Fruit fly (Drosophila melanogaster) Kc167 (cell line): ENCODE results near the gene CG8097.

Source experiments
- Myc ChIP-seq: fragments of >200 bp; optimal IDR thresholded peaks from 2 replicates; lab custom pipeline; 2017; ENCODE audit warnings: missing external identifiers
- Sin3A ChIP-seq: fragments of >200 bp; optimal IDR thresholded peaks from 2 replicates; lab custom pipeline; 2018; ENCODE audit warnings: missing external identifiers
- h ChIP-seq: fragments of >200 bp; optimal IDR thresholded peaks from 3 replicates; lab custom pipeline; 2018; ENCODE audit warnings: missing external identifiers
- insv ChIP-seq: fragments of >200 bp; optimal IDR thresholded peaks from 3 replicates; lab custom pipeline; 2018; ENCODE audit warnings: missing external identifiers
- psq ChIP-seq: fragments of >200 bp; optimal IDR thresholded peaks from 2 replicates; lab custom pipeline; 2017; ENCODE audit warnings: missing external identifiers
- ttk ChIP-seq: sonication (Bioruptor generic); optimal IDR thresholded peaks from 2 replicates; lab custom pipeline; 2017; ENCODE audit warnings: missing external identifiers

The CG8097 gene

DNA sequence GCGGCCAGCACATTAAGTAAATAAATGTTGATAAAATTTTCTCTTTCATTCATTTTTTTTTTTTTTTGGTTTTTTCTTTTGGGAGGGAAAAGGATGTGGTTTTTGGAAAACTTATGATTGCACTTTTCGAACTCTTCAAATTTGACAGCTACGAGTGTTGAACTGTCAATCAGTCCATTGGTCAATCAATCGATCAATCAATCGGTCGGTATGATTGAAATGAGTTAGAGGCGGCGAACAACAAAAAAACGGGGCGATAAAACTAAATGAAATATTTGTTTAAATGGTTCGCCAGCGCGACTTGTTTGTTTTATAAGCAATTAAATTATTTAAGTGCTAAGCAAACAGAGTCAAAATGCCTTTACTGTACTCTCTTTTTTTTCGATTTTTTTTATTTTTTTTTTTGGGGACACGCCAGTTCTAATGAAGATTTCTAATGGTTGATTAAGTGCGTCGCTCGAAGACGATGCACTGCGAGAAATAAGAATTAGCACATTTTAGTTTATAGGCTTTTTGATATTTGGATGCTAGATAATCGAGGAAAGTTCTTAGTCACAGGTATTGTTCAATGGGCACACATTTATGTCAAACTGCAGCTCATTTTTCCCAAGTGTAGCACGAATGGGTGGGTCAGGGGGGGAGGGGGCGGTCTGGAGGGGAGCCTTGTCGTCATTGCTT, 36.1 kb downstream of the CG8097 start:
- TF ChIP-seq h (lab: Kevin White, UChicago): no peak
- no peak for TF ChIP-seq Myc (lab: Kevin White, UChicago)
- no peak for TF ChIP-seq psq (lab: Kevin White, UChicago)
- no peak for TF ChIP-seq ttk (lab: Kevin White, UChicago)
- TF ChIP-seq insv: no peak
- no peak for TF ChIP-seq Sin3A (lab: Kevin White, UChicago)

DNA sequence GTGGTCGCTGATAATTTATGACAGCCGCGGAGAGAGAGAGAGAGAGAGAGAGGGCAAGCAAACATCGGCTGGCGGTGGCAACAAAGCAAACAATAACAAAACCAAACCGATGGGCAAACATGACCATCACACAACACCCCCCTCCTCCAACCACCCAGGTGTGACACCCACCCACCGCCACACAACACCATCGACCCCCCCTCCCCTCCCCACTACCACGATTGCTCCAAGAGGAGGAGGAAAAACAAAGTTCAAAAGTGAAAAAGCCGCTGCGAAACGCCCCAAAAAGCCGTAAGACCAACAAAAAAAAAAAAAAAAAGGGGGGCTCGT, 36.6 kb downstream of the CG8097 start:
- TF ChIP-seq Myc (lab: Kevin White, UChicago) (no peak), ttk (lab: Kevin White, UChicago) (no peak), Sin3A (lab: Kevin White, UChicago) (no peak), psq (lab: Kevin White, UChicago) (no peak), h (lab: Kevin White, UChicago) (no peak), insv (no peak)

DNA sequence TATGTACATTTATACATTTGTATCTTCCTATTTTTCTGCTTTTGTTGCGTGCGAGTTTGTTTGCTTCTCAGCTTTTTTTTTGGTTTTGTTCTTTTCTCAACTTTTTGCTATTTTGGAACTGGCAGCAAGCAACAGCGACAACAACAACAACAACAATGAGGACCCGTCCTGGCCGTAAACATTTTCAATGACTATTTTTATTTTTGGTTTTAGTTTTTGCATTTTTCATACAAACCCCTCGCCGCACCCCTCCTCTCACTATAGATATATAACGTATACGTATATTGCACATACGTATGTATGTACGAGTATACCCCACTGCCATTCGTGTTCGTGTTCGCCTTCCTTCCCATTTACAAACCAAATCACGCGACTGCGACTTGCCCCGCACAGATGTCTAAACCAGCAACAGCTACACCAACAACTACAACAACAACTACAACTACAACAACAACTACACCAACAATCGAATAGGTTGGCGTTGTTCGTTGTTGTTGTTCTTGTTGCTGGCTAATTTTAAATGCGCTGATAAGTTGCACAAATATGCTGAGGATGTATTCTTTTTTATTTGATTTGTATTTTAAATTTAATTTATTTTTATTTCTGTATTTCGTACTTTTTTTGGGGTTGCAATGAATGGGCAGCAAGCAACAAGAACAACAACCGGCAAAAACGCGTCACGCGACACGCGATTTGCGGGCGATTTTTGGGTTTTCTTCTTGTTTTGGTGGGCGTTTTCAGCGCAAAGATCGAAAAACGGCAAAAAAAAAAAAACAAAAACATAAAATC, 37.7 kb downstream of the CG8097 start:
- TF ChIP-seq insv (no peak), psq (lab: Kevin White, UChicago) (no peak), Myc (lab: Kevin White, UChicago) (no peak), Sin3A (lab: Kevin White, UChicago) (no peak), h (lab: Kevin White, UChicago) (no peak), ttk (lab: Kevin White, UChicago) (no peak)

DNA sequence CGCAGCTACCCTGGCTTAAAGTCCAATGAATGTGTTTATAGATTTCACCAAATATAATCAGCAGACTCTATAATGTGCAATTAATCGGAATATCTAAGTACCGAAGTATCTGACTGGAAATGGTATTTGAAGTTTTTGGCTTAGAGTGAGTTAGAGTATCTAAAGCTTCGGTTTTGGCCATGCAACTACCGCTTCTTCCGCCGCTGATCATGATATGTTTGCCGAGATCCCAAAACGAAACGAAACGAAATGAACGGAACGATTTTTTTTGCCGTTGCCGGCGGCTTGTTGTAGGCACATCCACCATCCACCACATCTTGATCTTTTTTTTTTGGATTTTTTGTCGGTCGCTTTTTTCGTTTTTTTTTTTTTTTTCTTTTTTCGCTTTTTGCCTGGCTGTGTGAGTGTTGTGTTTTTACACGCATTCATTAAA, 40.0 kb downstream of the CG8097 start:
- no peak for TF ChIP-seq Sin3A (lab: Kevin White, UChicago)
- TF ChIP-seq Myc (lab: Kevin White, UChicago): no peak
- no peak for TF ChIP-seq h (lab: Kevin White, UChicago)
- TF ChIP-seq ttk (lab: Kevin White, UChicago): no peak
- TF ChIP-seq insv: no peak
- no peak for TF ChIP-seq psq (lab: Kevin White, UChicago)

DNA sequence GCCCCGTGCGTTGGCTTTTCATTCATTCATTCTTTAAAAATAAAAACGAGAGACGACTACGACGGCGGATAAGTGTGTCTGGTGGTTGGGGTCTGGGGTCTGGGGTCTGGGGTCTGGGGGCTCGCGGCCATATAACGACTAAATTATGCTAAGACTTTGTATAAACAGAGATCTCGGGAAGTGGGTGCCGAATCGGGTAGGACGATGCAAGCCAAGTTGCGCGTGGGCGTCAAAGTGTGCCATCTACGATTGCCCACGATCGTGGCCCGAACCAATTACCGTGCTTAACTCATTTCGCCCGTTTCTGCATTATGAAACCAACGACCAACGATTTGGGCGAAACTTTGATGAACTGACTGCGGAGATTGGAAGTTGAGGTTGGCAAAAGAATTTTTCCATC, 40.9 kb downstream of the CG8097 start:
- TF ChIP-seq insv (no peak), h (lab: Kevin White, UChicago) (no peak), Myc (lab: Kevin White, UChicago) (no peak), ttk (lab: Kevin White, UChicago) (no peak), Sin3A (lab: Kevin White, UChicago) (no peak), psq (lab: Kevin White, UChicago) (no peak)

DNA sequence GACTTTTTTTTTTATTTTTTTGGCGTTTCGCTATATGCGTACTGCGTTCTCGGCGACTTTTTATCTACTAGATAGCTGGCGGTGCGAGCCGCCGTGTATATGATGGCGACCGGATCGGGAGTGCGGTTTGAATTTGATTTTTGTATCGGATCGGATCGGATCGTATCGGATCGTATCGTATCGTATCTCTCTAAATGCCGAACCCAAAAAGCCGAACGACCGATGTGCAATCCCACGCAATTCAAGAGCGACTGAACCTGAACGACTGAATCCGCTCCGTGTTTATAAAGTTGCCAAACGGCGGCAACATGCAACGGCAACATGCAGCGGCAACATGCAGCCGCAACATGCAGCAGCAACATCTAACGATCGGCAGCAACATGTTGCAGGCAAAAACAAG, 43.3 kb downstream of the CG8097 start:
- TF ChIP-seq insv (no peak), Sin3A (lab: Kevin White, UChicago) (no peak), Myc (lab: Kevin White, UChicago) (no peak), ttk (lab: Kevin White, UChicago) (no peak), h (lab: Kevin White, UChicago) (no peak), psq (lab: Kevin White, UChicago) (no peak)

DNA sequence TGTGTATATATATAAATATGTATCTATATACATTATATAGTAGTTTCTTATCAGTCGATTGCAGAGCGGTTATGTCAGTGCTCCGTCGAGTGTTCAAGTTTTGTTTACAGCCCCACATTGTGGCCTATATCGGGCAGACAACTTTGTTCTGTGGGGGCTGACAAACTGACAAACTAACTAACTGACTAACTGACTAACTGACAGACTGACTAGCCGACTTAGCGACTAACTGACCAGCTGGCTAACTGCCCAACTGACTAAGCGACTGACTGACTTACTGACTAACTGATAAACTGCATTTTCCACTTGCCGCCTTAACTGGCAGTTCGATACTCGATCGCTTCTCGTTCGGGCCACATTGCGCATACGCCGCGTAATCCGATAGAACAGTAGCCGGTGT, 47.0 kb downstream of the CG8097 start:
- no peak for TF ChIP-seq ttk (lab: Kevin White, UChicago)
- TF ChIP-seq Sin3A (lab: Kevin White, UChicago): no peak
- no peak for TF ChIP-seq insv
- TF ChIP-seq psq (lab: Kevin White, UChicago): no peak
- no peak for TF ChIP-seq h (lab: Kevin White, UChicago)

DNA sequence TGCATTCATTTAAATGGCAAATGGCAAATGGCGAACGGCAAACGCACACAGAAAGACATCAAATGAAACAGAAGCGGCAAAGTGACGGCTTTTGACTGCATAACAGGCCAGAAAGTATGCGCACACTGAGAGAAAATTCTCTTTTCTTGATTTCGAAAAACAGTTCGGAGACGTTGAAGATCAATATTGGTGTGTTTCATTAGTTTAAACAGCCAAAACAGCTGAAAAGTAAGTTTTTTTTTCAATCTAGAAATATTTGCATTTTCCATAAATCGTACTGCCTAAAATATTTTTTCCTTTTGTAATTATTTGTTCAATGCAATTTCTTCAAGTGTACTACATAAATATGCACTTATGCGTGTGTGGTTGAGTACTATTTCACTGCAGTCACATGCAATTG, 47.9 kb downstream of the CG8097 start:
- TF ChIP-seq ttk (lab: Kevin White, UChicago): no peak
- TF ChIP-seq psq (lab: Kevin White, UChicago): no peak
- no peak for TF ChIP-seq Sin3A (lab: Kevin White, UChicago)
- no peak for TF ChIP-seq h (lab: Kevin White, UChicago)
- no peak for TF ChIP-seq Myc (lab: Kevin White, UChicago)

DNA sequence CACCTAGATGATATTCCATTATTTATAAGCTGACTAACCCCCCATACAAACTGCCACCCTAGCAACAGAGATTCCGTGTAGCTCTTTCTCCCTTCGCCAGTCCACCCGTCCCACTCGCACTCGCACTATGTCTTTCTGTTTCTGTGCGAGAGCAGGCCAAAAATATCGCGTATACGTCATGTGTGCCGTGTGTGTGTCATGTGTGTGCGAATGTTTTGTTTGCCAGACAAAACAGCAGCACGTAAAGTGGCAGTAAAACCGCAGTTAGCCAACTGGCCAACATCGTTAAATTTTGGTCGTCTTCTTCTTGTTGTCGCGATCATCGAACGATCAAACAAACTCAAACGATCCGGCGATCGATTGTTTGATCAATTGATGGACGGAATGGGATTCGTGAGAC, 48.5 kb downstream of the CG8097 start:
- TF ChIP-seq h (lab: Kevin White, UChicago) (no peak), Sin3A (lab: Kevin White, UChicago) (no peak), Myc (lab: Kevin White, UChicago) (no peak)

DNA sequence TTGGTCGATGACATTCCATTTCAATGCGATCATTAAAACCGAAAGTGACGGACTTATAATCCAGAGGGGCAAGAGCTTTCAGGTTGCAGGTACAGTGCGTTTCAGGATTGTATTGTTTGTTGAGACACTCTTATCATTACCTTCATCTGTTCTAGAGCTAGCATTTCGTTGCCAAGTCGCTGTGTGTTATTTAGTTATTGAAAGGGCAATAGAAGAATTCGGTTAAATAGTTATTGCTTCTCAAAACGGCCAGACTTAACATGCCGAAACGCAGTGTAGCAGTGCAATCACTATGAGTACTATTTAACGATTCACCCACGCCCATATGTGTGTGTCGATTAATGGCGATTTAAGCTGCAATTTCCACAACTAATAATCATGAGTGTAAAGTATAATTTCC, 49.7 kb downstream of the CG8097 start:
- TF ChIP-seq ttk (lab: Kevin White, UChicago) (no peak), Myc (lab: Kevin White, UChicago) (no peak), Sin3A (lab: Kevin White, UChicago) (no peak), psq (lab: Kevin White, UChicago) (no peak)

DNA sequence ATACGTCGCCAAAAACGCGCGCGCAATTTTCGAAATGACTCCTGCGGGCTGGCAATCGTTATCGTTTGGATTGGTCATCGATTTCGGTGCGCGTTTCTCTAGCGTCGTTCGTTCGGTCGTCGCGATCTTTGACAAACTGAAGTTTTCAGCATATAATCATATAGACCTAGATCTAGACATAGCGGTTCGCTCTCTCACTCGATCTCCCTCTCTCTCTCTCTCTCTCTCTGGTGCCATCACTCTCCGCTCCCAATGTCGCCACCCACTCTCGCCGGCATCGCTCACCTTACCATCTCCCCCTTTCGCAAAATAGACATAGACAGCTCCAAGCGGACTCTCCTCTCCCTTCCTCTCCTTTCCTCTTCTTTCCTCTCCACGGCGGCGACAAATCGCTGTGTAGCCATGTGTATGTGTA, 50.4 kb downstream of the CG8097 start, which contains the start of gene sog:
sog (minus strand) TSS at position 122 of the 415 bp plus-strand sequence.
- no peak for TF ChIP-seq insv
- no peak for TF ChIP-seq Sin3A (lab: Kevin White, UChicago)
- TF ChIP-seq ttk (lab: Kevin White, UChicago): no peak
- no peak for TF ChIP-seq Myc (lab: Kevin White, UChicago)
- TF ChIP-seq h (lab: Kevin White, UChicago): no peak
- no peak for TF ChIP-seq psq (lab: Kevin White, UChicago)
